Worm (Caenorhabditis elegans) whole organism, late embryonic: ENCODE data around the gene syd-1.

Experiments
- ceh-14 ChIP-seq: sonication (generic microtip); optimal IDR thresholded peaks from 2 replicates; lab custom pipeline; 2016; ENCODE audit warnings: missing genotype, missing genetic modification characterization, missing compliant biosample characterization
- ceh-2 ChIP-seq: sonication (generic microtip); optimal IDR thresholded peaks from 2 replicates; lab custom pipeline; 2016; ENCODE audit warnings: missing genotype, missing genetic modification characterization, missing compliant biosample characterization
- ceh-22 ChIP-seq: sonication (generic microtip); optimal IDR thresholded peaks from 2 replicates; lab custom pipeline; 2017; ENCODE audit warnings: missing biosample characterization, missing genetic modification characterization
- ceh-9 ChIP-seq: sonication (generic microtip); optimal IDR thresholded peaks from 2 replicates; lab custom pipeline; 2016; ENCODE audit warnings: mild to moderate bottlenecking, missing genetic modification characterization, inconsistent platforms, missing compliant biosample characterization
- dve-1 ChIP-seq: sonication (generic microtip); optimal IDR thresholded peaks from 2 replicates; lab custom pipeline; 2017; ENCODE audit warnings: antibody characterized with exemption, mild to moderate bottlenecking, missing genetic modification characterization, missing compliant biosample characterization
- elt-2 ChIP-seq: sonication (generic microtip); optimal IDR thresholded peaks from 2 replicates; lab custom pipeline; 2016; ENCODE audit warnings: missing genetic modification reagents, missing genetic modification characterization, missing compliant biosample characterization
- elt-4 ChIP-seq: sonication (generic microtip); optimal IDR thresholded peaks from 2 replicates; lab custom pipeline; 2016; ENCODE audit warnings: missing genetic modification characterization, missing compliant biosample characterization
- hlh-13 ChIP-seq: fragments of 200-800 bp; sonication (Bioruptor generic); optimal IDR thresholded peaks from 2 replicates; lab custom pipeline; 2018; ENCODE audit warnings: mild to moderate bottlenecking, missing genetic modification characterization, missing compliant biosample characterization
- pha-2 ChIP-seq: sonication (generic microtip); optimal IDR thresholded peaks from 2 replicates; lab custom pipeline; 2017; ENCODE audit warnings: mild to moderate bottlenecking, missing genetic modification characterization, missing compliant biosample characterization
- pha-4 ChIP-seq: fragments of 150-350 bp; optimal IDR thresholded peaks from 2 replicates; lab custom pipeline; 2018; ENCODE audit warnings: missing biosample characterization, missing genetic modification reagents, missing genetic modification characterization
- pqm-1 ChIP-seq: sonication (generic microtip); optimal IDR thresholded peaks from 2 replicates; lab custom pipeline; 2016; ENCODE audit warnings: missing genetic modification characterization, missing compliant biosample characterization
- ttx-3 ChIP-seq: sonication (generic microtip); optimal IDR thresholded peaks from 2 replicates; lab custom pipeline; 2016; ENCODE audit warnings: missing genetic modification reagents, missing genetic modification characterization, missing compliant biosample characterization

DNA sequence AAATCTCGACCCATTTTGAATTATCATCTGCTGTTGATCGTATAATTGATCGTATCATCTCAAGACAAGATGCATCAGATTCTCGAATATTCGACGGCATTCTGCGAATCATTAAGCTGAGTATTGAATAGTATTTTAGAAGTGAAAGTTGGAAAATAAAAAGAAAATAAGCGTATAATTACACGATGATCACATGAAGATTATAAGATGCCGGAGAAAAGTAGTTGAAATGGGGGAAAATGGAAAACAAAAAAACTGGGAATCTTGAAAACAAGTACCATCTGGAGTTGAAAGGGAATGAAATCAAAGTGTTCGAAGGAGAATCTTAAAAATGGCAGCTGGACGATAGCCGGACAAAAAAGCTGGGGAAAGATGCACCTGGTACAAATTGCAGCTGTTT lies 25.7 kb upstream of the syd-1 start, which contains the start of gene R07G3.8:
- TF ChIP-seq pqm-1 (no peak), pha-4 (tag; lab: Kevin White, UChicago) (no peak), hlh-13 (GFP tag; lab: Kevin White, UChicago) (no peak), pha-2 (no peak), elt-4 (tag; lab: Kevin White, UChicago) (no peak), dve-1 (tag; lab: Kevin White, UChicago) (no peak), ttx-3 (tag; lab: Kevin White, UChicago) (no peak), ceh-14 (tag; lab: Kevin White, UChicago) (no peak), elt-2 (tag; lab: Kevin White, UChicago) (no peak), ceh-22 (no peak), ceh-2 (tag; lab: Kevin White, UChicago) (no peak), ceh-9 (tag; lab: Kevin White, UChicago) (no peak)
